Worm (Caenorhabditis elegans) whole organism, young adult: Measurements from ENCODE around the gene T12G3.2.

Experiments
- B0336.3 ChIP-seq: fragments of 200-800 bp; sonication (Bioruptor generic); IDR thresholded peaks from 2 replicates; pipeline ENCODE4 v1.3.6; 2022; ENCODE audit warnings: missing genetic modification characterization, missing compliant biosample characterization
- F23B12.7 ChIP-seq: sonication (generic microtip); optimal IDR thresholded peaks from 2 replicates; lab custom pipeline; 2017; ENCODE audit warnings: missing genetic modification characterization, mild to moderate bottlenecking, missing compliant biosample characterization, antibody characterized with exemption, moderate library complexity; ENCODE audit not compliant: insufficient read depth
- F33H1.4 ChIP-seq: fragments of 200-800 bp; sonication (Bioruptor generic); IDR thresholded peaks from 2 replicates; pipeline ENCODE4 v1.3.6; 2022; ENCODE audit warnings: missing genetic modification reagents, missing genetic modification characterization, missing compliant biosample characterization
- F52B5.7 ChIP-seq: sonication (generic microtip); optimal IDR thresholded peaks from 2 replicates; lab custom pipeline; 2016; ENCODE audit warnings: mild to moderate bottlenecking, missing genetic modification characterization, missing compliant biosample characterization
- K11D2.4 ChIP-seq: fragments of 200-800 bp; sonication (Bioruptor generic); IDR thresholded peaks from 2 replicates; pipeline ENCODE4 v1.3.6; 2022; ENCODE audit warnings: missing genetic modification reagents, missing genetic modification characterization, missing compliant biosample characterization
- Y56A3A.18 ChIP-seq: fragments of 200-800 bp; sonication (Bioruptor generic); IDR thresholded peaks from 2 replicates; pipeline ENCODE4 v1.3.6; 2022; ENCODE audit warnings: missing genetic modification reagents, missing genetic modification characterization, missing compliant biosample characterization
- ama-1 ChIP-seq, 3 experiments: fragments of 150-350 bp in 1 of 3; sonication (generic microtip) in 2 of 3; optimal IDR thresholded peaks; 2 replicates each; lab custom pipeline; 2014 to 2018; ENCODE audit warnings: missing biosample characterization in 2 of 3, missing genetic modification characterization in 2 of 3, missing genetic modification reagents in 2 of 3
- atf-7 ChIP-seq: sonication (generic microtip); optimal IDR thresholded peaks from 2 replicates; lab custom pipeline; 2017; ENCODE audit warnings: mild to moderate bottlenecking, missing genetic modification characterization, missing compliant biosample characterization
- attf-5 ChIP-seq: fragments of 200-800 bp; sonication (Bioruptor generic); optimal IDR thresholded peaks from 2 replicates; lab custom pipeline; 2018; ENCODE audit warnings: mild to moderate bottlenecking, missing genetic modification characterization, missing compliant biosample characterization
- bed-1 ChIP-seq: fragments of 200-800 bp; sonication (Bioruptor generic); IDR thresholded peaks from 2 replicates; pipeline ENCODE4 v1.3.6; 2022; ENCODE audit warnings: missing genetic modification reagents, missing genetic modification characterization, missing compliant biosample characterization
- ccch-3 ChIP-seq: fragments of 200-800 bp; sonication (Bioruptor generic); optimal IDR thresholded peaks from 2 replicates; lab custom pipeline; 2018; ENCODE audit warnings: mild to moderate bottlenecking, missing genetic modification characterization, missing compliant biosample characterization
- cebp-1 ChIP-seq, 2 experiments: fragments of 200-800 bp in 1 of 2; sonication (Bioruptor generic) in 1 of 2; sonication (generic microtip) in 1 of 2; IDR thresholded peaks in 1 of 2; optimal IDR thresholded peaks in 1 of 2; 2 replicates each; pipeline versions ENCODE4 v1.3.6 to Lab custom; 2017 to 2022; ENCODE audit warnings: missing compliant biosample characterization in 2 of 2, missing genetic modification characterization in 2 of 2, mild to moderate bottlenecking in 1 of 2, missing genetic modification reagents in 1 of 2, moderate library complexity in 1 of 2
- cebp-2 ChIP-seq: fragments of 200-800 bp; sonication (Bioruptor generic); IDR thresholded peaks from 2 replicates; pipeline ENCODE4 v1.3.6; 2022; ENCODE audit warnings: missing genetic modification characterization, missing compliant biosample characterization
- ceh-100 ChIP-seq: fragments of 200-800 bp; sonication (Bioruptor generic); IDR thresholded peaks from 2 replicates; pipeline ENCODE4 v1.3.6; 2022; ENCODE audit warnings: missing genetic modification reagents, missing genetic modification characterization, missing compliant biosample characterization
- ceh-27 ChIP-seq: fragments of 200-800 bp; sonication (Bioruptor generic); optimal IDR thresholded peaks from 2 replicates; lab custom pipeline; 2018; ENCODE audit warnings: mild to moderate bottlenecking, missing genetic modification characterization, moderate library complexity, missing compliant biosample characterization
- chd-7 ChIP-seq: sonication (generic microtip); optimal IDR thresholded peaks from 2 replicates; lab custom pipeline; 2016; ENCODE audit warnings: mild to moderate bottlenecking, missing genetic modification characterization, moderate library complexity, missing compliant biosample characterization
- die-1 ChIP-seq: sonication (generic microtip); optimal IDR thresholded peaks from 2 replicates; lab custom pipeline; 2016; ENCODE audit warnings: missing genotype, mild to moderate bottlenecking, missing genetic modification characterization, missing compliant biosample characterization
- efl-1 ChIP-seq: fragments of 150-350 bp; optimal IDR thresholded peaks from 2 replicates; lab custom pipeline; 2014; ENCODE audit warnings: missing biosample characterization, missing genetic modification reagents, missing genetic modification characterization
- egl-18 ChIP-seq: fragments of 200-800 bp; sonication (Bioruptor generic); IDR thresholded peaks from 2 replicates; pipeline ENCODE4 v1.3.6; 2022; ENCODE audit warnings: missing genetic modification reagents, missing genetic modification characterization, missing compliant biosample characterization
- egl-44 ChIP-seq: fragments of 200-800 bp; sonication (Bioruptor generic); IDR thresholded peaks from 2 replicates; pipeline ENCODE4 v1.3.6; 2022; ENCODE audit warnings: missing genetic modification reagents, missing genetic modification characterization, missing compliant biosample characterization
- ekl-4 ChIP-seq: fragments of 200-800 bp; sonication (Bioruptor generic); IDR thresholded peaks from 2 replicates; pipeline ENCODE4 v1.3.6; 2022; ENCODE audit warnings: missing genetic modification reagents, missing genetic modification characterization, missing compliant biosample characterization
- ets-4 ChIP-seq: fragments of 200-800 bp; sonication (Bioruptor generic); optimal IDR thresholded peaks from 2 replicates; lab custom pipeline; 2018; ENCODE audit warnings: mild to moderate bottlenecking, missing genetic modification characterization, missing compliant biosample characterization
- him-1 ChIP-seq: sonication (generic microtip); optimal IDR thresholded peaks from 2 replicates; lab custom pipeline; 2016; ENCODE audit warnings: missing genotype, missing genetic modification reagents, missing genetic modification characterization, missing compliant biosample characterization
- hmg-1.2 ChIP-seq: fragments of 200-800 bp; sonication (Bioruptor generic); IDR thresholded peaks from 2 replicates; pipeline ENCODE4 v1.3.6; 2022; ENCODE audit warnings: missing genetic modification reagents, missing genetic modification characterization, missing compliant biosample characterization
- hmg-20 ChIP-seq: fragments of 200-800 bp; sonication (Bioruptor generic); IDR thresholded peaks from 2 replicates; pipeline ENCODE4 v1.3.6; 2022; ENCODE audit warnings: missing genetic modification reagents, missing genetic modification characterization, missing compliant biosample characterization
- hrde-1 ChIP-seq: sonication (generic microtip); optimal IDR thresholded peaks from 2 replicates; lab custom pipeline; 2016; ENCODE audit warnings: missing genetic modification characterization, mild to moderate bottlenecking, missing compliant biosample characterization, moderate library complexity, missing genotype, missing genetic modification reagents, borderline replicate concordance
- hsf-1 ChIP-seq: fragments of 200-800 bp; sonication (Bioruptor generic); IDR thresholded peaks from 2 replicates; pipeline ENCODE4 v1.3.6; 2022; ENCODE audit warnings: missing genetic modification reagents, missing genetic modification characterization, missing compliant biosample characterization
- let-607 ChIP-seq, 2 experiments: fragments of 200-800 bp in 1 of 2; sonication (Bioruptor generic) in 1 of 2; sonication (generic microtip) in 1 of 2; optimal IDR thresholded peaks; 2 replicates each; lab custom pipeline; 2016 to 2018; ENCODE audit warnings: mild to moderate bottlenecking in 2 of 2, missing compliant biosample characterization in 2 of 2, missing genetic modification characterization in 2 of 2, moderate library complexity in 2 of 2, missing genotype in 1 of 2
- lin-26 ChIP-seq: fragments of 200-800 bp; sonication (Bioruptor generic); IDR thresholded peaks from 2 replicates; pipeline ENCODE4 v1.3.6; 2022; ENCODE audit warnings: missing genetic modification reagents, missing genetic modification characterization, missing compliant biosample characterization
- lin-35 ChIP-seq, 3 experiments: fragments of 150-350 bp in 2 of 3; sonication (generic microtip) in 1 of 3; optimal IDR thresholded peaks; 2 replicates each; lab custom pipeline; 2014 to 2018; ENCODE audit warnings: missing biosample characterization in 3 of 3, missing genetic modification characterization in 3 of 3, missing genetic modification reagents in 3 of 3
- lin-54 ChIP-seq: fragments of 200-800 bp; sonication (Bioruptor generic); optimal IDR thresholded peaks from 2 replicates; lab custom pipeline; 2018; ENCODE audit warnings: mild to moderate bottlenecking, missing genetic modification characterization, missing compliant biosample characterization
- lsl-1 ChIP-seq: fragments of 200-800 bp; sonication (Bioruptor generic); optimal IDR thresholded peaks from 2 replicates; lab custom pipeline; 2018; ENCODE audit warnings: mild to moderate bottlenecking, missing genetic modification characterization, moderate library complexity, missing compliant biosample characterization
- madf-10 ChIP-seq: sonication (generic microtip); optimal IDR thresholded peaks from 2 replicates; lab custom pipeline; 2016; ENCODE audit warnings: mild to moderate bottlenecking, missing genetic modification characterization, missing compliant biosample characterization
- madf-6 ChIP-seq: fragments of 200-800 bp; sonication (Bioruptor generic); IDR thresholded peaks from 2 replicates; pipeline ENCODE4 v1.3.6; 2022; ENCODE audit warnings: missing genetic modification reagents, missing genetic modification characterization, missing compliant biosample characterization
- mcd-1 ChIP-seq: fragments of 200-800 bp; sonication (Bioruptor generic); IDR thresholded peaks from 2 replicates; pipeline ENCODE4 v1.3.6; 2022; ENCODE audit warnings: missing genetic modification reagents, missing genetic modification characterization, missing compliant biosample characterization
- mxl-1 ChIP-seq: sonication (generic microtip); optimal IDR thresholded peaks from 2 replicates; lab custom pipeline; 2016; ENCODE audit warnings: missing genetic modification characterization, missing compliant biosample characterization
- nhr-80 ChIP-seq: sonication (generic microtip); optimal IDR thresholded peaks from 2 replicates; lab custom pipeline; 2016; ENCODE audit warnings: missing genetic modification characterization, missing compliant biosample characterization
- rcor-1 ChIP-seq: fragments of 200-800 bp; sonication (Bioruptor generic); IDR thresholded peaks from 2 replicates; pipeline ENCODE4 v1.3.6; 2022; ENCODE audit warnings: missing genetic modification reagents, missing genetic modification characterization, missing compliant biosample characterization
- snpc-3.4 ChIP-seq: sonication (generic microtip); optimal IDR thresholded peaks from 2 replicates; lab custom pipeline; 2017; ENCODE audit warnings: missing genetic modification characterization, mild to moderate bottlenecking, missing compliant biosample characterization, antibody characterized with exemption, moderate library complexity, missing genotype, missing genetic modification reagents
- somi-1 ChIP-seq: fragments of 200-800 bp; sonication (Bioruptor generic); optimal IDR thresholded peaks from 2 replicates; lab custom pipeline; 2018; ENCODE audit warnings: mild to moderate bottlenecking, missing genetic modification characterization, missing compliant biosample characterization
- zfh-2 ChIP-seq: fragments of 200-800 bp; sonication (Bioruptor generic); conservative IDR thresholded peaks from 2 replicates; pipeline ENCODE4 v1.3.6; 2022; ENCODE audit warnings: missing genetic modification reagents, missing genetic modification characterization, missing compliant biosample characterization
- zim-3 ChIP-seq: sonication (generic microtip); optimal IDR thresholded peaks from 2 replicates; lab custom pipeline; 2017; ENCODE audit warnings: mild to moderate bottlenecking, missing genetic modification characterization, moderate library complexity, missing compliant biosample characterization
- ztf-28 ChIP-seq: fragments of 200-800 bp; sonication (Bioruptor generic); IDR thresholded peaks from 2 replicates; pipeline ENCODE4 v1.3.6; 2022; ENCODE audit warnings: missing genetic modification reagents, missing genetic modification characterization, missing compliant biosample characterization

Gene T12G3.2

ce11 chrIV:12089551-12089950 is 42.8 kb upstream of the T12G3.2 start, which contains the start of gene F11A10.6:
Gene F11A10.6 (minus strand): TSS chrIV:12089651.
- TF ChIP-seq die-1 (tag; lab: Kevin White, UChicago) (no peak), hmg-20 (GFP tag; lab: Robert Waterston, UW) (no peak), lin-26 (GFP tag; lab: Robert Waterston, UW) (no peak), hmg-1.2 (no peak), let-607 (tag; optimal IDR thresholded peaks at IDR 0.05; lab: Kevin White, UChicago) (no peak), F52B5.7 (tag; lab: Kevin White, UChicago) (no peak)

- TF ChIP-seq ama-1 (optimal IDR thresholded peaks at IDR 0.05; lab: Kevin White, UChicago) (peak; percentile 1), ama-1 (GFP tag; optimal IDR thresholded peaks at IDR 0.05; lab: Kevin White, UChicago) (no peak), lsl-1 (GFP tag; lab: Kevin White, UChicago) (no peak), lin-35 (GFP tag; optimal IDR thresholded peaks at IDR 0.05; lab: Kevin White, UChicago) (peak in 1 of 3 experiments; percentile 14), K11D2.4 (no peak), somi-1 (no peak), efl-1 (GFP tag; lab: Kevin White, UChicago) (no peak), madf-6 (peak; percentile 35; the same call in 1 of the 2 replicates), B0336.3 (GFP tag; lab: Robert Waterston, UW) (0 out of 2 replicates have a peak, but pooled peaks have one; percentile 39), attf-5 (GFP tag; lab: Kevin White, UChicago) (peak; percentile 8), hmg-1.2 (peak; percentile 54; the same call in 1 of the 2 replicates), nhr-80 (tag; lab: Kevin White, UChicago) (peak; percentile 14), cebp-2 (0 out of 2 replicates have a peak, but pooled peaks have one; percentile 43), him-1 (tag; lab: Kevin White, UChicago) (no peak), mcd-1 (GFP tag; lab: Robert Waterston, UW) (peak; percentile 48; the same call in 1 of the 2 replicates), ceh-27 (peak; percentile 39), hsf-1 (GFP tag; lab: Robert Waterston, UW) (0 out of 2 replicates have a peak, but pooled peaks have one; percentile 15), cebp-1 (GFP tag; IDR thresholded peaks at IDR 0.05; lab: Robert Waterston, UW) (no peak), cebp-1 (tag; optimal IDR thresholded peaks at IDR 0.05; lab: Kevin White, UChicago) (peak; percentile 25), F33H1.4 (GFP tag; lab: Robert Waterston, UW) (no peak), Y56A3A.18 (0 out of 2 replicates have a peak, but pooled peaks have one; percentile 10), F52B5.7 (tag; lab: Kevin White, UChicago) (peak; percentile 5), hrde-1 (tag; lab: Kevin White, UChicago) (peak; percentile 19), ekl-4 (peak; percentile 66)
These were observed 42.1 kb upstream of the T12G3.2 start for ce11 chrIV:12088898-12089297.

- TF ChIP-seq chd-7 (tag; lab: Kevin White, UChicago) (peak; percentile 91), lin-54 (peak; percentile 87), ets-4 (peak; percentile 66), rcor-1 (GFP tag; lab: Robert Waterston, UW) (peak; percentile 86), ztf-28 (peak; percentile 94), cebp-1 (GFP tag; IDR thresholded peaks at IDR 0.05; lab: Robert Waterston, UW) (no peak), cebp-1 (tag; optimal IDR thresholded peaks at IDR 0.05; lab: Kevin White, UChicago) (peak; percentile 79), zfh-2 (peak; percentile 86), ceh-100 (GFP tag; lab: Robert Waterston, UW) (peak; percentile 40; the same call in 1 of the 2 replicates), atf-7 (tag; lab: Kevin White, UChicago) (peak; percentile 38), egl-18 (GFP tag; lab: Robert Waterston, UW) (peak; percentile 85), zim-3 (peak; percentile 61), let-607 (tag; optimal IDR thresholded peaks at IDR 0.05; lab: Kevin White, UChicago) (peak; percentile 63 to 65), ccch-3 (GFP tag; lab: Kevin White, UChicago) (no peak), bed-1 (GFP tag; lab: Robert Waterston, UW) (no peak), lin-26 (GFP tag; lab: Robert Waterston, UW) (peak; percentile 98), B0336.3 (GFP tag; lab: Robert Waterston, UW) (peak; percentile 76), mxl-1 (tag; lab: Kevin White, UChicago) (peak; percentile 88), F23B12.7 (tag; lab: Kevin White, UChicago) (peak; percentile 97), snpc-3.4 (tag; lab: Kevin White, UChicago) (peak; percentile 67), egl-44 (peak; percentile 81), hsf-1 (GFP tag; lab: Robert Waterston, UW) (peak; percentile 51; the same call in 1 of the 2 replicates), madf-10 (peak; percentile 80), die-1 (tag; lab: Kevin White, UChicago) (peak; percentile 96)
These were observed 39.7 kb upstream of the T12G3.2 start for ce11 chrIV:12086498-12086897.
